Worm (Caenorhabditis elegans) whole organism, L4 larva: ENCODE measurements around the gene stdh-2.

Experiments used
- arid-1 ChIP-seq: fragments of 200-800 bp; sonication (Bioruptor generic); conservative IDR thresholded peaks from 2 replicates; pipeline ENCODE4 v1.3.6; 2022; ENCODE audit warnings: missing genetic modification reagents, missing genetic modification characterization, missing compliant biosample characterization
- daf-8 ChIP-seq: fragments of 200-800 bp; sonication (Bioruptor generic); IDR thresholded peaks from 2 replicates; pipeline ENCODE4 v1.3.6; 2022; ENCODE audit warnings: missing genetic modification characterization, missing compliant biosample characterization
- dpl-1 ChIP-seq: fragments of 150-350 bp; optimal IDR thresholded peaks from 2 replicates; lab custom pipeline; 2014; ENCODE audit warnings: missing biosample characterization, missing genetic modification reagents, missing genetic modification characterization
- hif-1 ChIP-seq, 2 experiments: sonication (generic microtip); optimal IDR thresholded peaks; 2 replicates each; lab custom pipeline; 2016 to 2017; ENCODE audit warnings: missing compliant biosample characterization in 2 of 2, missing genetic modification characterization in 2 of 2, missing genetic modification reagents in 2 of 2, missing genotype in 2 of 2, mild to moderate bottlenecking in 1 of 2
- jun-1 ChIP-seq: fragments of 150-350 bp; optimal IDR thresholded peaks from 2 replicates; lab custom pipeline; 2014; ENCODE audit warnings: missing biosample characterization, missing genetic modification reagents, missing genetic modification characterization
- madf-5 ChIP-seq, 2 experiments: fragments of 200-800 bp; sonication (Bioruptor generic); IDR thresholded peaks; 2 replicates each; pipeline ENCODE4 v1.3.6; 2022; ENCODE audit warnings: missing compliant biosample characterization in 2 of 2, missing genetic modification characterization in 2 of 2
- unc-130 ChIP-seq: sonication (generic microtip); optimal IDR thresholded peaks from 2 replicates; lab custom pipeline; 2016; ENCODE audit warnings: missing genetic modification reagents, missing genetic modification characterization, missing compliant biosample characterization

DNA sequence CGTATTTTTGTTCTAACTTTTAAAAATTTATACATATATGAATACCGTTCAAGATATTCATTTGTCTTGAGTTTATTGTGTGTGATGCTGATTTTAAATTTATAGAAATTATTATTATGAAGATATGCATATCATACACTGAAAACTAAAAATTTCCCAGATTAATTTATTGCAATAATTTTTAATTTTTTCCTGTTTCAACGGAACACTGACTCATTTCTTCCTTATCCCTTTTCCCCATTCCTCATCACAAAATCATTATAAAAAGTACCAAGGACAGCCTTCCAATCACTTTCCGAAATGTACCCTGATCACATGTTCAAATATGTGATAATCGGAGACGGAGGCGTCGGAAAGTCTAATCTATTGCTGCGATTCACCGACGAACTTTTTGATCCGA is 29.5 kb upstream of the stdh-2 start, which contains the start of gene rabr-4:
- TF ChIP-seq hif-1 (tag; optimal IDR thresholded peaks at IDR 0.05; lab: Kevin White, UChicago) (no peak), dpl-1 (no peak), unc-130 (no peak), arid-1 (GFP tag; lab: Robert Waterston, UW) (no peak), jun-1 (tag; lab: Kevin White, UChicago) (no peak), madf-5 (GFP tag; IDR thresholded peaks at IDR 0.05; lab: Robert Waterston, UW) (no peak), daf-8 (no peak)
